Worm (Caenorhabditis elegans) whole organism, midembryonic: ENCODE data around the gene smk-1.

Experiments
- T22C8.4 ChIP-seq: fragments of 200-800 bp; sonication (Bioruptor generic); IDR thresholded peaks from 2 replicates; pipeline ENCODE4 v1.3.6; 2022; ENCODE audit warnings: missing genetic modification characterization, missing compliant biosample characterization
- cog-1 ChIP-seq: sonication (generic microtip); optimal IDR thresholded peaks from 2 replicates; lab custom pipeline; 2016; ENCODE audit warnings: missing genetic modification characterization, missing compliant biosample characterization
- flt-1 ChIP-seq: fragments of 200-800 bp; sonication (Bioruptor generic); IDR thresholded peaks from 2 replicates; pipeline ENCODE4 v1.3.6; 2022; ENCODE audit warnings: missing genetic modification characterization, missing compliant biosample characterization
- klf-2 ChIP-seq: fragments of 200-800 bp; sonication (Bioruptor generic); conservative IDR thresholded peaks from 2 replicates; pipeline ENCODE4 v1.3.6; 2022; ENCODE audit warnings: missing genetic modification reagents, missing genetic modification characterization, missing compliant biosample characterization
- med-1 ChIP-seq: sonication (generic microtip); optimal IDR thresholded peaks from 2 replicates; lab custom pipeline; 2017; ENCODE audit warnings: missing genetic modification characterization, mild to moderate bottlenecking, missing compliant biosample characterization, antibody characterized with exemption, missing genetic modification reagents; ENCODE audit not compliant: insufficient read depth
- ref-1 ChIP-seq: fragments of 200-800 bp; sonication (Bioruptor generic); conservative IDR thresholded peaks from 2 replicates; pipeline ENCODE4 v1.3.6; 2022; ENCODE audit warnings: missing genetic modification reagents, missing genetic modification characterization, missing compliant biosample characterization
- tab-1 ChIP-seq: fragments of 200-800 bp; sonication (Bioruptor generic); IDR thresholded peaks from 2 replicates; pipeline ENCODE4 v1.3.6; 2022; ENCODE audit warnings: missing genetic modification characterization, missing compliant biosample characterization
- ztf-23 ChIP-seq: fragments of 200-800 bp; sonication (Bioruptor generic); IDR thresholded peaks from 2 replicates; pipeline ENCODE4 v1.3.6; 2022; ENCODE audit warnings: missing genetic modification reagents, missing genetic modification characterization, missing compliant biosample characterization
- ztf-29 ChIP-seq: fragments of 200-800 bp; sonication (Bioruptor generic); IDR thresholded peaks from 2 replicates; pipeline ENCODE4 v1.3.6; 2022; ENCODE audit warnings: missing genetic modification reagents, missing genetic modification characterization, missing compliant biosample characterization

DNA sequence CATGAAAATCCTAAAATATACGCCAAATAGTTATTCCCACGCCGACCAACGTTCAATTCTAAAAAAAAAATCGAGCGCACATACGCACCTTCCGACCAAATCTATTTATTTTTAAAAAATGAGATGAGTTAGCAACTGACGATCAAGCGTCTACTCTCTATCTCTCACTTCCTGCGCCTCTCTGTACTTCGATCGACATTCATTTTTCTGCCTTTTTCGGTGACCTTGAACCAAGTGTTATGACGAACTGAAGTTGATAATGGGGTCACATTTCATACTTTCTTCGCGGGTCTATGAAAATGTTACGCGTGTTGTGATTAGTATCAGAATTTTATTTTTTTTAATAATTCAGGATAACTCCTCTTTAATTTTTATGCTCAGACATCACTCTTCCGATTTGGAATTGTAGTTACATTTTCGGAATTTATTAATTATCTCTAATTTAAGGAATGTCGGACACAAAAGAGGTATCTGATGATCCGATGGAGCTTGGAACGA, at the start of gene smk-1:
- no peak for TF ChIP-seq flt-1 (GFP tag; lab: Robert Waterston, UW)
- TF ChIP-seq tab-1 (GFP tag; lab: Robert Waterston, UW), result no peak
- TF ChIP-seq T22C8.4 (GFP tag; lab: Robert Waterston, UW), result no peak
- no peak for TF ChIP-seq klf-2 (GFP tag; lab: Robert Waterston, UW)
- no peak for TF ChIP-seq med-1 (GFP tag; lab: Kevin White, UChicago)
- no peak for TF ChIP-seq ztf-29 (GFP tag; lab: Robert Waterston, UW)
- TF ChIP-seq cog-1 (tag; lab: Kevin White, UChicago), result no peak
- TF ChIP-seq ref-1 (GFP tag; lab: Robert Waterston, UW), result no peak
- TF ChIP-seq ztf-23 (GFP tag; lab: Robert Waterston, UW), result no peak
